Worm (Caenorhabditis elegans) whole organism, young adult: ENCODE data around the gene ZK792.1.

Experiments used
- akir-1 ChIP-seq: fragments of 200-800 bp; sonication (Bioruptor generic); optimal IDR thresholded peaks from 2 replicates; lab custom pipeline; 2018; ENCODE audit warnings: mild to moderate bottlenecking, missing genetic modification characterization, moderate library complexity, missing compliant biosample characterization
- ama-1 ChIP-seq, 3 experiments: fragments of 150-350 bp in 1 of 3; sonication (generic microtip) in 2 of 3; optimal IDR thresholded peaks; 2 replicates each; lab custom pipeline; 2014 to 2018; ENCODE audit warnings: missing biosample characterization in 2 of 3, missing genetic modification characterization in 2 of 3, missing genetic modification reagents in 2 of 3
- ceh-27 ChIP-seq: fragments of 200-800 bp; sonication (Bioruptor generic); optimal IDR thresholded peaks from 2 replicates; lab custom pipeline; 2018; ENCODE audit warnings: mild to moderate bottlenecking, missing genetic modification characterization, moderate library complexity, missing compliant biosample characterization
- mes-4 ChIP-seq: sonication (generic microtip); optimal IDR thresholded peaks from 2 replicates; lab custom pipeline; 2016; ENCODE audit warnings: missing genotype, missing genetic modification characterization, missing compliant biosample characterization
- nfya-2 ChIP-seq: fragments of 200-800 bp; sonication (Bioruptor generic); IDR thresholded peaks from 2 replicates; pipeline ENCODE4 v1.3.6; 2022; ENCODE audit warnings: missing genetic modification reagents, missing genetic modification characterization, missing compliant biosample characterization
- rcor-1 ChIP-seq: fragments of 200-800 bp; sonication (Bioruptor generic); IDR thresholded peaks from 2 replicates; pipeline ENCODE4 v1.3.6; 2022; ENCODE audit warnings: missing genetic modification reagents, missing genetic modification characterization, missing compliant biosample characterization
- snpc-4 ChIP-seq, 5 experiments: fragments of 150-350 bp in 1 of 5; sonication (generic microtip) in 4 of 5; optimal IDR thresholded peaks; 2 replicates each; lab custom pipeline; 2014 to 2018; ENCODE audit warnings: missing genetic modification characterization in 5 of 5, missing biosample characterization in 3 of 5, antibody characterized with exemption in 2 of 5, mild to moderate bottlenecking in 2 of 5, missing compliant biosample characterization in 2 of 5, missing genotype in 2 of 5, moderate library complexity in 2 of 5, missing genetic modification reagents in 1 of 5
- tlf-1 ChIP-seq: fragments of 200-800 bp; sonication (Bioruptor generic); optimal IDR thresholded peaks from 2 replicates; lab custom pipeline; 2018; ENCODE audit warnings: mild to moderate bottlenecking, missing genetic modification characterization, missing compliant biosample characterization
- unc-62 ChIP-seq: fragments of 150-350 bp; optimal IDR thresholded peaks from 2 replicates; lab custom pipeline; 2014; ENCODE audit warnings: missing biosample characterization, missing genetic modification reagents, missing genetic modification characterization
- ztf-26 ChIP-seq: sonication (generic microtip); optimal IDR thresholded peaks from 2 replicates; lab custom pipeline; 2017; ENCODE audit warnings: missing genetic modification characterization, missing compliant biosample characterization

- TF ChIP-seq snpc-4 (GFP tag; optimal IDR thresholded peaks at IDR 0.05; lab: Kevin White, UChicago) (no peak), snpc-4 (tag; optimal IDR thresholded peaks at IDR 0.05; lab: Kevin White, UChicago) (no peak), nfya-2 (GFP tag; lab: Robert Waterston, UW) (no peak), ztf-26 (tag; lab: Kevin White, UChicago) (no peak), akir-1 (no peak), mes-4 (tag; lab: Kevin White, UChicago) (no peak), ceh-27 (GFP tag; lab: Kevin White, UChicago) (no peak), rcor-1 (no peak), ama-1 (optimal IDR thresholded peaks at IDR 0.05; lab: Kevin White, UChicago) (no peak), ama-1 (GFP tag; optimal IDR thresholded peaks at IDR 0.05; lab: Kevin White, UChicago) (no peak), unc-62 (GFP tag; lab: Kevin White, UChicago) (no peak), tlf-1 (GFP tag; lab: Kevin White, UChicago) (no peak)
Observed at ce11 chrIV:11623060-11623459, 36.6 kb upstream of the ZK792.1 start, which contains the start of gene lys-4.
